Worm (Caenorhabditis elegans): Measurements from ENCODE around the gene D2096.12.

- TF ChIP-seq him-1 (tag; optimal IDR thresholded peaks at IDR 0.05) (no peak), W03F9.2 (tag; optimal IDR thresholded peaks at IDR 0.05) (no peak), dao-5 (tag; optimal IDR thresholded peaks at IDR 0.05) (no peak)
Observed at ce11 chrIV:8385662-8386061, 22.4 kb downstream of the D2096.12 start.

All from whole organism, L4/young adult.